Fruit fly (Drosophila melanogaster): ENCODE results near the gene CG18273.

The CG18273 gene

DNA sequence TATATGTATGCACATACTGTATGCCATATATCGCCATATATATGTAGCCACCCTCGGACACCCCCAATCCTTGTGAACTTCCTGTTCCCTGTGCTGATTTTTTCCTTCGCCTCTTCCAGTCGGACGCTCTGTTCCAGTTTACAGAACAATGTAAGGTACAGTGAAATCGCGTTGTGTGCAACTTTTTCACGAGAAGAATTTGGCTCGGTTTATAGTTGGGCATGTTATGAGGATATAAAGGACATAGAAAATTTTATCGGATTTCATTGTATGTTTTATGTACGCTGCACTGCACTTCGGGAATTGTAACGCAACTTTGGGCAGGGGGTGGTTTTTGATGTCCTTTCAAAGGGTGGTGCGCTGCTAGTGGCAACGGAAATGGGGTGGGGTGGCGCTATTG lies 37.0 kb upstream of the CG18273 start (continued):
- no peak for TF ChIP-seq CG9215 (GFP tag; IDR thresholded peaks at IDR 0.05)
- TF ChIP-seq gcm (GFP tag; optimal IDR thresholded peaks at IDR 0.05), result no peak
- TF ChIP-seq amos (GFP tag; IDR thresholded peaks at IDR 0.05; ENCODE audit: partially characterized antibody), result no peak
- TF ChIP-seq CG12219 (GFP tag; optimal IDR thresholded peaks at IDR 0.05), result peak; percentile 34
- TF ChIP-seq pho (GFP tag; optimal IDR thresholded peaks at IDR 0.05), result no peak
- TF ChIP-seq Blimp-1 (GFP tag; optimal IDR thresholded peaks at IDR 0.05), result no peak
- no peak for TF ChIP-seq CG14710 (tag; optimal IDR thresholded peaks at IDR 0.05)
- TF ChIP-seq CG9932 (GFP tag; IDR thresholded peaks at IDR 0.05), result no peak
- peak; percentile 40 for TF ChIP-seq CG13424 (tag; optimal IDR thresholded peaks at IDR 0.05)
- no peak for TF ChIP-seq cad (GFP tag; optimal IDR thresholded peaks at IDR 0.05)
- no peak for TF ChIP-seq prd (optimal IDR thresholded peaks at IDR 0.05)
- TF ChIP-seq prd (GFP tag; IDR thresholded peaks at IDR 0.05), result peak; percentile 30; the same call in 1 of the 3 replicates
- TF ChIP-seq repo (GFP tag; optimal IDR thresholded peaks at IDR 0.05), result no peak
- TF ChIP-seq D19B (GFP tag; optimal IDR thresholded peaks at IDR 0.05), result no peak
- TF ChIP-seq abd-A (tag; optimal IDR thresholded peaks at IDR 0.05), result peak; percentile 67
- TF ChIP-seq CG10462 (GFP tag; optimal IDR thresholded peaks at IDR 0.05), result no peak
- TF ChIP-seq chm (GFP tag; IDR thresholded peaks at IDR 0.05), result 0 out of 2 replicates have a peak, but pooled peaks have one; percentile 7
- no peak for TF ChIP-seq Ravus (GFP tag; IDR thresholded peaks at IDR 0.05)
- no peak for TF ChIP-seq dimm (GFP tag; IDR thresholded peaks at IDR 0.05)
- peak; percentile 31 for TF ChIP-seq CG11504 (tag; optimal IDR thresholded peaks at IDR 0.05)
- TF ChIP-seq trh (GFP tag; optimal IDR thresholded peaks at IDR 0.05), result no peak
- no peak for TF ChIP-seq nmo (GFP tag; optimal IDR thresholded peaks at IDR 0.05)
- no peak for TF ChIP-seq CG2129 (GFP tag; IDR thresholded peaks at IDR 0.05; ENCODE audit: partially characterized antibody)
- TF ChIP-seq corto (GFP tag; optimal IDR thresholded peaks at IDR 0.05), result no peak
- TF ChIP-seq Ets97D (GFP tag; optimal IDR thresholded peaks at IDR 0.05), result no peak
- no peak for TF ChIP-seq CG10274 (GFP tag; optimal IDR thresholded peaks at IDR 0.05)
- no peak for TF ChIP-seq CG8924 (tag; optimal IDR thresholded peaks at IDR 0.05)
- no peak for TF ChIP-seq danr (GFP tag; IDR thresholded peaks at IDR 0.05)
- TF ChIP-seq ken (GFP tag; IDR thresholded peaks at IDR 0.05), result no peak
- peak; percentile 10 for TF ChIP-seq org-1 (GFP tag; optimal IDR thresholded peaks at IDR 0.05)
- TF ChIP-seq shn (GFP tag; optimal IDR thresholded peaks at IDR 0.05), result no peak
- no peak for TF ChIP-seq Atf3 (GFP tag; optimal IDR thresholded peaks at IDR 0.05)
- no peak for TF ChIP-seq tna (GFP tag; IDR thresholded peaks at IDR 0.05; ENCODE audit: partially characterized antibody)
- no peak for TF ChIP-seq sr (GFP tag; IDR thresholded peaks at IDR 0.05)
- TF ChIP-seq Dfd (GFP tag; optimal IDR thresholded peaks at IDR 0.05), result no peak
- no peak for TF ChIP-seq Hr78 (GFP tag; optimal IDR thresholded peaks at IDR 0.05)
- no peak for TF ChIP-seq yki (optimal IDR thresholded peaks at IDR 0.05)
- TF ChIP-seq cato (GFP tag; optimal IDR thresholded peaks at IDR 0.05; ENCODE audit: borderline replicate concordance), result no peak
- no peak for TF ChIP-seq Nf-YC (tag; optimal IDR thresholded peaks at IDR 0.05)
- TF ChIP-seq CG14441 (GFP tag; IDR thresholded peaks at IDR 0.05), result no peak
- TF ChIP-seq bigmax (GFP tag; optimal IDR thresholded peaks at IDR 0.05), result no peak
- TF ChIP-seq Gsc (GFP tag; IDR thresholded peaks at IDR 0.05), result no peak
- peak; percentile 35 for TF ChIP-seq nerfin-1 (tag; optimal IDR thresholded peaks at IDR 0.05)
- TF ChIP-seq bab2 (GFP tag; optimal IDR thresholded peaks at IDR 0.05), result no peak
- peak; percentile 22 for TF ChIP-seq tap (tag; optimal IDR thresholded peaks at IDR 0.05)
- no peak for TF ChIP-seq dmrt11E (tag; optimal IDR thresholded peaks at IDR 0.05)
- TF ChIP-seq CG2875 (GFP tag; optimal IDR thresholded peaks at IDR 0.05), result no peak
- no peak for TF ChIP-seq CG6175 (GFP tag; IDR thresholded peaks at IDR 0.05)
- no peak for TF ChIP-seq Six4 (GFP tag; optimal IDR thresholded peaks at IDR 0.05)
- TF ChIP-seq crp (GFP tag; optimal IDR thresholded peaks at IDR 0.05), result no peak
- no peak for TF ChIP-seq pb (GFP tag; optimal IDR thresholded peaks at IDR 0.05)
- peak; percentile 21; the same call in 1 of the 2 replicates for TF ChIP-seq Ptx1 (GFP tag; IDR thresholded peaks at IDR 0.05)

All from whole organism, embryonic.